Worm (Caenorhabditis elegans) whole organism, midembryonic: ENCODE measurements around the gene ZK856.6.

Source experiments
- T22C8.4 ChIP-seq: fragments of 200-800 bp; sonication (Bioruptor generic); IDR thresholded peaks from 2 replicates; pipeline ENCODE4 v1.3.6; 2022; ENCODE audit warnings: missing genetic modification characterization, missing compliant biosample characterization
- flt-1 ChIP-seq: fragments of 200-800 bp; sonication (Bioruptor generic); IDR thresholded peaks from 2 replicates; pipeline ENCODE4 v1.3.6; 2022; ENCODE audit warnings: missing genetic modification characterization, missing compliant biosample characterization
- klf-2 ChIP-seq: fragments of 200-800 bp; sonication (Bioruptor generic); conservative IDR thresholded peaks from 2 replicates; pipeline ENCODE4 v1.3.6; 2022; ENCODE audit warnings: missing genetic modification reagents, missing genetic modification characterization, missing compliant biosample characterization
- med-1 ChIP-seq: sonication (generic microtip); optimal IDR thresholded peaks from 2 replicates; lab custom pipeline; 2017; ENCODE audit warnings: missing genetic modification characterization, mild to moderate bottlenecking, missing compliant biosample characterization, antibody characterized with exemption, missing genetic modification reagents; ENCODE audit not compliant: insufficient read depth
- ref-1 ChIP-seq: fragments of 200-800 bp; sonication (Bioruptor generic); conservative IDR thresholded peaks from 2 replicates; pipeline ENCODE4 v1.3.6; 2022; ENCODE audit warnings: missing genetic modification reagents, missing genetic modification characterization, missing compliant biosample characterization
- ztf-23 ChIP-seq: fragments of 200-800 bp; sonication (Bioruptor generic); IDR thresholded peaks from 2 replicates; pipeline ENCODE4 v1.3.6; 2022; ENCODE audit warnings: missing genetic modification reagents, missing genetic modification characterization, missing compliant biosample characterization
- ztf-29 ChIP-seq: fragments of 200-800 bp; sonication (Bioruptor generic); IDR thresholded peaks from 2 replicates; pipeline ENCODE4 v1.3.6; 2022; ENCODE audit warnings: missing genetic modification reagents, missing genetic modification characterization, missing compliant biosample characterization

- no peak for TF ChIP-seq flt-1 (GFP tag; lab: Robert Waterston, UW)
- TF ChIP-seq T22C8.4 (GFP tag; lab: Robert Waterston, UW), result no peak
- TF ChIP-seq med-1 (GFP tag; lab: Kevin White, UChicago), result no peak
- no peak for TF ChIP-seq ref-1
- TF ChIP-seq klf-2 (GFP tag; lab: Robert Waterston, UW), result no peak
- no peak for TF ChIP-seq ztf-23 (GFP tag; lab: Robert Waterston, UW)
- TF ChIP-seq ztf-29 (GFP tag; lab: Robert Waterston, UW), result no peak
Observed at ce11 chrV:10237171-10237570, 38.7 kb downstream of the ZK856.6 start.
